Worm (Caenorhabditis elegans) whole organism, L4/young adult: Measurements from ENCODE around the gene F26A1.4.

Experiments used
- W03F9.2 ChIP-seq: fragments of 150-350 bp; optimal IDR thresholded peaks from 2 replicates; lab custom pipeline; 2014; ENCODE audit warnings: missing biosample characterization, missing genetic modification characterization
- dao-5 ChIP-seq: sonication (generic microtip); optimal IDR thresholded peaks from 2 replicates; lab custom pipeline; 2016; ENCODE audit warnings: missing genotype, missing genetic modification characterization, moderate library complexity, missing compliant biosample characterization
- him-1 ChIP-seq: sonication (generic microtip); optimal IDR thresholded peaks from 2 replicates; lab custom pipeline; 2016; ENCODE audit warnings: missing genotype, missing genetic modification reagents, missing genetic modification characterization, missing compliant biosample characterization

F26A1.4 gene

DNA sequence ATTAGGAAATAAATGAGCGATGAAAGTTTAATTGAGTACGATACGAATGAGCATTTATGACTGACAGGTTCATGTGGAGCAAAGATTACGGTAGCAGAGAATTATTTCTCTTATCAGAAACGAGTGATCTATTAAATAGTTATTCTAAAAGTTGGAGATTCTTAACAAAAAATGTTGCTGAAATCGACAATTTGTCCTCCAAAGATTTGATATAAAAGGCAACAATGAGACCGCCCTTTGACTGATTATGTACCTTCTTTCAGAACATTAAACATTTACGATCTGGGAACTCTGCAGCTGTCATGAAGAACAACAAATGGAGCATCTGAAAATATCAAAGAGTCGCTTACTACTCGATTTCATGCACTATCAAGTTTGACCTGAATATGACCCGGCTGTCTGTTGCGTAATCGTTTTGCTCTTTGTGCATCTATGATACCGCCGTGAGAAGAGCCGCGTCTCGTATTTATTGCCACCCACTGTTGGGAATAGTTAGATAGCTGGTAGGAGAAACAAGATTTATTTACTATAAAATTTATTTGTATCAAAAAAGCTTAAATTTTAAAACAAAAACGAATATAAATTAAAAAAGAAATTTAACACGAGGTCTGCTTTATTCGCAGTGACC is 7.7 kb upstream of the F26A1.4 start, which contains the start of gene pal-1:
TSS of gene pal-1 (minus strand) at position 51 of the 628 bp plus-strand sequence.
- TF ChIP-seq him-1 (tag; lab: Kevin White, UChicago) (no peak), W03F9.2 (no peak), dao-5 (tag; lab: Kevin White, UChicago) (no peak)

DNA sequence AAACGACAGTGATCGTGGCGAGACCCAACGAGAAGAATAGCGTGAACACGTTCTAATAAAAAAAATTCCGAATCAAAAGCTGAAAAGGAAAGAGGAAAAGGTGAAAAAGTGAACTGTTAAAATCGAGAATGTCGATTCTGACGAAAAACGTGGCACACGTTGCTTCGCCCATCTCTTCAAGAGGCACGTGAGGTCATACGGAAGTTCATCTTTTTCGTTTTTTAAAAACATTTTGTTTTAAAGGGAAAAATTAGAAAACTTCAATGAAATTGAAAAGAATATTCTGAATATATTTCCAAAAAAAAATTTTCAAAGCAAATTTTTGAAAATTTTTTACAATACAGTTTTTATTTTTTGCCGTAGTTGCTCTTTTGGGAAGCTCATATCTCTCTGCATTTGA is 6.1 kb upstream of the F26A1.4 start, which contains the start of gene C38D4.7:
TSS of gene C38D4.7 (minus strand) at position 101 of the 400 bp plus-strand sequence.
- TF ChIP-seq dao-5 (tag; lab: Kevin White, UChicago) = no peak

DNA sequence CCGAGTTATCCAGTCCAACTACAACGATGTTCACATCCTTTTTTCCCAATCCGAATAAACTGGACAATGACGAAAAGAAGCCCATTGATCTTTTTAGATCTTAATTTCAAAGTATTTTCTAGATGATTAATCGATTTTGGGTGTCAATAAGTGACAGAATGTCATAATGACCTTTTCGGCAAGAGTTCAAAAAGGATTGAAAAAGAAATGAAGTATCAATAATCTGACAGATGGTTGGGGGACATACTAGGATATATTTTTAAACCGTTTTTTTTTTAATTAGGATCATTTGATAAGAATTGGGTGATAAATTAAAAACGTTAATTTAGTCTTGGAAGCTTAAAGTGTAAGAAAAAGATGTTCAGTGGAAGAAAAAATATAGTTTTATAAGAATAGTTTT is 2.6 kb upstream of the F26A1.4 start, which contains the start of gene arl-6:
TSS of gene arl-6 (minus strand) at position 101 of the 400 bp plus-strand sequence.
- TF ChIP-seq W03F9.2 (no peak), dao-5 (tag; lab: Kevin White, UChicago) (no peak), him-1 (tag; lab: Kevin White, UChicago) (no peak)

DNA sequence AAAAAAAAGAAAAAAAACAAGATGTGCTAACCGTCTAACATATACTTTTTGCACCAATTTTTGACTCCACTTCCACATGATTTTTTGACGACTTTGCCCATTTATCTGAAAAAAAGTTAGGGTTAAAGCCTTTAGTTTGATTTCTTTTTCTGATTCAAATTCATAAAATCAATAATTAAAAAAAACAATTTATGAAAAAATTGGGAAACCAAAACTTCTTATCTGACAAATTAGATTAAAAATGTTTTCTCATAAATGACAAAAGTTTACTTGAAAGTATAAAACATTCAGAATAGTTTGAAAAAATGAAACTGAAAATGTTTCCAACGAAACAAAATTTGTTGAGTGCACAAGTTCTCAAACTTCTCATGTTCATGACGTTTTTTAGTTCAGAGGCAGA is 2.5 kb downstream of the F26A1.4 start, which contains the start of gene F26A1.7:
TSS of gene F26A1.7 (minus strand) at position 101 of the 400 bp plus-strand sequence.
- TF ChIP-seq him-1 (tag; lab: Kevin White, UChicago) (no peak), W03F9.2 (no peak), dao-5 (tag; lab: Kevin White, UChicago) (no peak)

DNA sequence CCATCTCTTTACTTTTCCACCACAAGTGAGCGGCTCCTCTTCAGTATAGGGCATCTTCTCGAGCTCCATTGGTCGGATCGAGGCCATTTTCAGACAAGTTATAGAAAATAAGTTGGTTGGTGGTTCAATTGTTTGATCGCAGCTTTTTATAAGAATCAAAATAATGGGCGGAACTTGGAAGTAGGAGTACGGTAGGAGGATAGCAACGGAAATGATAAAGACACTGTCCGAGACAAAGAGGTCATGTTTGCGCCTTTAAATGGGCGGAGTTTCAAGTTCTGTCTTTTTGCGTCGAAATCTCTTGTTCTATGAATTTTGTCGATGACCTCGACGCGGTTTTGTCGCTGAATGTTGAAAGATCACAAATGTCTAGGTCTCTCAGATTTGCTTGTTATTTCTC is 4.8 kb downstream of the F26A1.4 start, which contains the start of gene F26A1.8:
TSS of gene F26A1.8 (minus strand) at position 101 of the 400 bp plus-strand sequence.
- TF ChIP-seq dao-5 (tag; lab: Kevin White, UChicago) (no peak), W03F9.2 (no peak), him-1 (tag; lab: Kevin White, UChicago) (no peak)

DNA sequence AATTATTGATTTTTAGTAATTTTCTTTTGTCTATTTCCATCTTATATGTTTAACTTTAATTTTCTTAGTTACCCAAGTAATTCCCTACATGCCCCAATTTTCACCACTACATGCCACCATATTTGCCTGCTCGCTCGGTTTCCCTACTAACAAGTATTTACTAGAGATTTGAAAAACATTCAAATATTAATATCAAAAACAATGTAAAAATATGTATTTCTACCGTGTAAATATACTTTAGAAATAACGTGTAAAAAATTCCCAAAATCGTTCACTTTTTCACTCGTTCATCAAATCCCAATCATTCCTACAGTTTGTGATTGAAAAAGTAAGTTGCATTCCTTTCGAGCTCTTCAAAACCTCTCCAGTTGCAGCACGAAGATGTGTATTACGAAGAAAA is 9.3 kb downstream of the F26A1.4 start, which contains the start of gene F26A1.3:
TSS of gene F26A1.3 (plus strand) at position 301 of the 400 bp plus-strand sequence.
- TF ChIP-seq him-1 (tag; lab: Kevin White, UChicago) = no peak

DNA sequence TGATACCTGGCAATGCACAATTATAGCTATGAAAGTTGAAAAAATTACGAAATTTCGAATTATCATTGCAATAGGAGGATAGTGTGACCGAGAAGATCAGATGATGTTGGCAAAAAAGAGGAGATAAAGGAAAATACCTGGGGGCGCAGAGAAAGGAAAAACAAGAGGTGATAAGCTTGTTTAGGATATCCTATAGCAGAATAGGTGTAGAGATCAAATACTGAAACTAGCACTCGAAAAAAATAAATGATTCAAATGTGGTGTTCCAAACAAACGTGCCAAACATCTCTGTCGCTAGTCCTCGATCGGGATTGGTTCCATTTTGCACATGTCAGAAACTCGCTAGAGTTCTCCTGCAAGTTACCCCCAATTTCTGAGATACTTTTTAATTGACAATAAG is 12.1 kb downstream of the F26A1.4 start, which contains the start of gene F26A1.9:
TSS of gene F26A1.9 (minus strand) at position 101 of the 400 bp plus-strand sequence.
- TF ChIP-seq dao-5 (tag; lab: Kevin White, UChicago) (no peak), him-1 (tag; lab: Kevin White, UChicago) (no peak), W03F9.2 (no peak)

DNA sequence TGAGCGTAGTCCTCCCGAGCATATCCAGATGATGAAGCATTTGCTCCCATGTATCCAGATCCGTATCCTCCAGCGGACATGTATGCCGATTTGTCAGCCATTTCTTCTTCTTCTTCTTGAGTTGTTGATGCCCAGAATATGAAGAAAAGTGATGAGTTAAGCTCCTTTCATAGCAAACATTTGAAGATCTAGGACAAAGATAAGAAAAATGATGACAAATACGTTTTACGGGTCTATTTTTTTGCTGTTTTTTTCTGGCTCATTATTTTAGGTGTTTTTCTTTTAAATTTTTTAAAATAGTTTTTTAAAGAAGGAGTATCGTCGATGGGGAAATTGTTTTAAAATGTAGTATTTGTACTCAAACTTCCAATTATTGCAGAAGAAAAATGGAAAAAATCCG is 12.9 kb downstream of the F26A1.4 start, which contains the start of gene nspd-9:
TSS of gene nspd-9 (minus strand) at position 101 of the 400 bp plus-strand sequence.
- TF ChIP-seq W03F9.2 = no peak
- TF ChIP-seq dao-5 (tag; lab: Kevin White, UChicago) = no peak
- no peak for TF ChIP-seq him-1 (tag; lab: Kevin White, UChicago)

DNA sequence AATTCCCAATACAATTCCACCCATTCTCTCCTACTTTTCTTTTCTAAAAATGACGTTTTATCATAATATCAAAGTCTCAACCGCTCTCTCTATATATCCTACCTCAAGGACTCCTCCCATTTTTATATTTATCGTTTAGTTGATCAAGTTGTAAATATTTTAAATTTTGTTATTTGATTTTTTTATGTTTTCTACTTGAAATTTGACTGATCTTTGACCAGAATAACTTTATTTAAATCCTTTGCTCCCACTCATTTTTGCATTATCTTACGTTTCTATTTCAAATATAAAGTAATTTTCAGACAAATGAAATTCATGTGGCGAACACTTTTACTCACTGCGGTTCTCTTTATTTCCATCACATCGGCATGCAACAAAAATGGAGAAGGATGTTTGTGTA is 20.1 kb downstream of the F26A1.4 start, which contains the start of the genes acbp-7 and F26A1.19:
TSS of gene acbp-7 (plus strand) at position 301 of the 400 bp plus-strand sequence.
TSS of gene F26A1.19 (plus strand) at position 303 of the 400 bp plus-strand sequence.
- TF ChIP-seq dao-5 (tag; lab: Kevin White, UChicago) (no peak), W03F9.2 (no peak), him-1 (tag; lab: Kevin White, UChicago) (no peak)

DNA sequence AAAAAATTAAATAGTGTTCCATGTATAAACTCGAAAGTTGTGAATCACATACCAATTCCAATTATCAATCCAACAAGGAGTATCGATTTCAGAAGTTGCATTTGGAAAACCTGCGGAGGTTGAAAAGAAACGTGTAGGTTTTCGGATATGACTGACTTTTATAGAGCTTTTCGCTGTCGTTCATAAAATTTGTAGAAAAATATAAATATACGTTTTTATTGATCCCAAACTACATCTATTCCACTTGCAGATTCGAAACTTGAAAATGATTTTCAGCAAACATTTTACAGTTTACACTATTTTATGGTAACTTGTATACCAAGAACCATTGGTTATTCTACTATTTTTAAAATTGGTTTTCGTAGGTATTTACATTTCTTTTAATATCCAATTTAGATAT is 24.8 kb downstream of the F26A1.4 start, which contains the start of gene clec-156:
TSS of gene clec-156 (minus strand) at position 101 of the 400 bp plus-strand sequence.
- TF ChIP-seq W03F9.2 = no peak

DNA sequence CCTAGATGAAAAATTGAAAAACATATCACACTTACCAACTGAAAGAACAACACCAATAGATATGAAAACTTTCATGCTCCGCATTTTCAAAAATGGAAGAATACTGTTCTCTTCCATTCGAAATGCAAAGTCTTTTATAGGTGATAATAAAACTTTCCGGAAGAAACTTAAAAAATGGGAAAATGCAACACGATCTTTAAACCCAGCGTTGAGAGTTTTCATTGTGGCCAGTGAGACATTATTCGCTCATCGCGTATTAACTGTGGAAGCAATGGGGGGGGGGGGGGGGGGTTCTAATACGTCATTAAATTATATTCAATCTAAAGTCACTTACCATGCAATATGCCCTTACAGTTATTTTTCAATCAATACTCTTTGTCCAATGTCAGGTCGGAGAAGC is 27.0 kb downstream of the F26A1.4 start, which contains the start of the genes clec-157 and fkh-5:
TSS of gene clec-157 (minus strand) at position 101 of the 400 bp plus-strand sequence.
TSS of gene fkh-5 (plus strand) at position 336 of the 400 bp plus-strand sequence.
- TF ChIP-seq dao-5 (tag; lab: Kevin White, UChicago) = no peak
- TF ChIP-seq him-1 (tag; lab: Kevin White, UChicago) = no peak
- TF ChIP-seq W03F9.2 = no peak

DNA sequence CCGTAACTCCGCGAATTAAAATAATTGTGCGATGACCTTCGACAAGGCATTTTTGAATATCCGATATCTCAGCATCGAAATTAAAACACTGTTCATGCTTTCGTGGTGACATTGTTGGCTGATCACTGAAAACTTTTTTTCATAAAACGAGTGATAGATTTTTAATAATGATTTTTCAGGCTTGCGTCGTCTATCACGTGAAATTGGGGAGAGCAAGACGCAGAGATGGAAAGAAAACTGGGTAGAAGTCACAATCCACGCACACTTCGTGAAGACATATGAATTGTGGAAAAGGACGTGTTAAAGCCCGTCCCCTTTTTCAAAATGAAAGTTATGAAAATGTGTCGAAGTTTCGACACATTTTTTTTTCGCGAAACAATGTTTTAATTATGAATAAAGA is 32.4 kb downstream of the F26A1.4 start, which contains the start of gene nonu-1:
TSS of gene nonu-1 (minus strand) at position 169 of the 400 bp plus-strand sequence.
- TF ChIP-seq dao-5 (tag; lab: Kevin White, UChicago) = no peak
- TF ChIP-seq W03F9.2 = no peak
- no peak for TF ChIP-seq him-1 (tag; lab: Kevin White, UChicago)

DNA sequence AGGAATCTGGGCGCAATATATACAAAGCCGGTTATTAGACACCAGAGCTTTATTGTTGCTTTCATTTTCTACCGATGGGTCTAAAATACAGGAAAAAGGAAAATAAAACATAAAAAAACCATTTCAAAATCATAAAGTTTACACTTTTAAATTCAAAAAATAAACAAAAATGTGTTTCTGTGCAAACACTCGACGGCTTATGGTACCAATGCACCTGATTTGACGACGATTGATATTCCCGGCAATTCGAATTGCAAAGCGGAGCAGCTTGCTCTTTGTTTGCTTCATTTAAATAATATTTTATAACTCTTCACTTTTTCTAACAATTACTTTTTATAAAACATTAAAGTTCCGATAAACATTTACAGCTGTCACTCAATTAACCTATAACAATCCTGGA is 32.8 kb downstream of the F26A1.4 start, which contains the start of gene F26A1.1:
TSS of gene F26A1.1 (plus strand) at position 369 of the 400 bp plus-strand sequence.
- TF ChIP-seq him-1 (tag; lab: Kevin White, UChicago) = no peak
- TF ChIP-seq W03F9.2 = peak; percentile 73

DNA sequence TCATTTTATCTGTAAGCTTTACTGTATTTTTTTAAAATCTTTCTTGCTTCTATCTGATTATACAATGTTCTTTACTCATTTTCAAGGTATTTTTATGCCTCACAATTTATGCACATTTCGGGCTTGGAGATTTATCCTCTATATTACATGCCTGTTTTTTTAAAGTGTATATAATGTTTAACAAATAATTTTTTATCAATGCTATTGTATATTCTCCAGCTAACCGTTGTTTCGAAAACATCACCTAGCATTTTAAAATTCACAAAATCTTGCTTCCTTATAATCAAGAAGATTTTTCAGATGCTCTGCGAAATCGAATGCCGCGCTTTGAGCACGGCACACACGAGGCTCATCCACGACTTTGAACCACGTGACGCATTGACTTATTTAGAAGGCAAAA is 34.7 kb downstream of the F26A1.4 start, which contains the start of gene ced-4:
TSS of gene ced-4 (plus strand) at position 301 of the 400 bp plus-strand sequence.
- TF ChIP-seq dao-5 (tag; lab: Kevin White, UChicago) (no peak), him-1 (tag; lab: Kevin White, UChicago) (no peak), W03F9.2 (no peak)
